Fruit fly (Drosophila melanogaster) whole organism, adult: ENCODE results near the gene CG13689.

Experiments
- CG33017 ChIP-seq: fragments of 200-800 bp; sonication (Bioruptor generic); optimal IDR thresholded peaks from 2 replicates; lab custom pipeline; 2018; ENCODE audit warnings: missing biosample characterization, mild to moderate bottlenecking, missing genetic modification characterization, moderate library complexity
- CG7045 ChIP-seq: fragments of 200-800 bp; sonication (Bioruptor generic); optimal IDR thresholded peaks from 2 replicates; lab custom pipeline; 2017; ENCODE audit warnings: missing biosample characterization, mild to moderate bottlenecking, missing genetic modification characterization
- cic ChIP-seq: fragments of 200-800 bp; sonication (Bioruptor generic); optimal IDR thresholded peaks from 2 replicates; lab custom pipeline; 2017; ENCODE audit warnings: missing biosample characterization, mild to moderate bottlenecking, missing genetic modification characterization, moderate library complexity

dm6 chr2L:594048-594447 lies 8.6 kb upstream of the CG13689 start:
- no peak for TF ChIP-seq CG33017 (tag; lab: Kevin White, UChicago)
- TF ChIP-seq CG7045 (GFP tag; lab: Kevin White, UChicago), result no peak
- no peak for TF ChIP-seq cic (GFP tag; lab: Kevin White, UChicago)
